Fruit fly (Drosophila melanogaster) whole organism, embryonic: Measurements from ENCODE around the gene CG15473.

Experiments
- Awh ChIP-seq: fragments of 200-800 bp; sonication (Bioruptor generic); IDR thresholded peaks from 2 replicates; pipeline ENCODE4, ENCODE4 v1.3.6; 2022; ENCODE audit warnings: missing biosample characterization, missing genetic modification characterization
- CG11093 ChIP-seq: fragments of 200-800 bp; sonication (Bioruptor generic); IDR thresholded peaks from 3 replicates; pipeline ENCODE4 v1.3.6; 2022; ENCODE audit warnings: missing biosample characterization, missing genetic modification characterization
- CG12104 ChIP-seq: fragments of 200-800 bp; sonication (Bioruptor generic); optimal IDR thresholded peaks from 3 replicates; lab custom pipeline; 2016; ENCODE audit warnings: missing biosample characterization, missing genetic modification characterization
- CG13894 ChIP-seq: fragments of 200-800 bp; sonication (Bioruptor generic); optimal IDR thresholded peaks from 3 replicates; lab custom pipeline; 2018; ENCODE audit warnings: missing biosample characterization, mild to moderate bottlenecking, missing genetic modification characterization, moderate library complexity
- CG15479 ChIP-seq: fragments of 200-800 bp; sonication (Bioruptor generic); optimal IDR thresholded peaks from 3 replicates; lab custom pipeline; 2019; ENCODE audit warnings: missing biosample characterization, mild to moderate bottlenecking, missing genetic modification characterization, moderate library complexity
- CG15696 ChIP-seq: fragments of 200-800 bp; sonication (Bioruptor generic); optimal IDR thresholded peaks from 2 replicates; lab custom pipeline; 2019; ENCODE audit warnings: missing biosample characterization, mild to moderate bottlenecking, missing genetic modification characterization, moderate library complexity
- CG16779 ChIP-seq: fragments of 200-800 bp; sonication (Bioruptor generic); IDR thresholded peaks from 2 replicates; pipeline ENCODE4 v1.3.6; 2022; ENCODE audit warnings: missing biosample characterization, missing genetic modification characterization
- CG2129 ChIP-seq: fragments of 200-800 bp; sonication (Bioruptor generic); IDR thresholded peaks from 2 replicates; pipeline ENCODE4 v1.3.6; 2022; ENCODE audit warnings: missing biosample characterization, missing genetic modification characterization; ENCODE audit not compliant: partially characterized antibody
- CG33557 ChIP-seq: fragments of 200-800 bp; sonication (Bioruptor generic); optimal IDR thresholded peaks from 2 replicates; lab custom pipeline; 2019; ENCODE audit warnings: missing biosample characterization, mild to moderate bottlenecking, missing genetic modification characterization, moderate library complexity
- CG34376 ChIP-seq: fragments of 200-800 bp; sonication (Bioruptor generic); optimal IDR thresholded peaks from 2 replicates; lab custom pipeline; 2018; ENCODE audit warnings: missing biosample characterization, mild to moderate bottlenecking, missing genetic modification characterization
- CG3838 ChIP-seq: fragments of 200-800 bp; sonication (Bioruptor generic); optimal IDR thresholded peaks from 3 replicates; lab custom pipeline; 2016; ENCODE audit warnings: missing biosample characterization, missing genetic modification characterization
- CG42726 ChIP-seq: fragments of 200-800 bp; sonication (Bioruptor generic); IDR thresholded peaks from 2 replicates; pipeline ENCODE4 v1.3.6; 2022; ENCODE audit warnings: missing biosample characterization, missing genetic modification characterization; ENCODE audit not compliant: partially characterized antibody
- CG4730 ChIP-seq: fragments of 200-800 bp; sonication (Bioruptor generic); IDR thresholded peaks from 2 replicates; pipeline ENCODE4 v1.3.6; 2022; ENCODE audit warnings: missing biosample characterization, missing genetic modification characterization
- CG6175 ChIP-seq: fragments of 200-800 bp; sonication (Bioruptor generic); IDR thresholded peaks from 3 replicates; pipeline ENCODE4 v1.3.6; 2022; ENCODE audit warnings: missing biosample characterization, missing genetic modification characterization
- CG7271 ChIP-seq: fragments of 200-800 bp; sonication (Bioruptor generic); optimal IDR thresholded peaks from 2 replicates; lab custom pipeline; 2018; ENCODE audit warnings: missing biosample characterization, mild to moderate bottlenecking, missing genetic modification characterization, moderate library complexity
- CG7987 ChIP-seq: fragments of 200-800 bp; sonication (Bioruptor generic); optimal IDR thresholded peaks from 2 replicates; lab custom pipeline; 2018; ENCODE audit warnings: missing biosample characterization, mild to moderate bottlenecking, missing genetic modification characterization, moderate library complexity
- CG8290 ChIP-seq, 3 experiments: fragments of 200-800 bp; sonication (Bioruptor generic); optimal IDR thresholded peaks; 2 replicates each; lab custom pipeline; 2016 to 2019; ENCODE audit warnings: missing biosample characterization in 3 of 3, missing genetic modification characterization in 3 of 3, mild to moderate bottlenecking in 2 of 3, moderate library complexity in 1 of 3
- CG9876 ChIP-seq: fragments of 200-800 bp; sonication (Bioruptor generic); optimal IDR thresholded peaks from 2 replicates; lab custom pipeline; 2016; ENCODE audit warnings: missing biosample characterization, missing genetic modification characterization
- Doc2 ChIP-seq: fragments of 200-800 bp; sonication (Bioruptor generic); IDR thresholded peaks from 2 replicates; pipeline ENCODE4 v1.3.6; 2022; ENCODE audit warnings: missing biosample characterization, missing genetic modification characterization
- HLHmδ ChIP-seq: fragments of 200-800 bp; sonication (Bioruptor generic); optimal IDR thresholded peaks from 2 replicates; lab custom pipeline; 2018; ENCODE audit warnings: missing biosample characterization, mild to moderate bottlenecking, missing genetic modification characterization, moderate library complexity
- Lim3 ChIP-seq: fragments of 200-800 bp; sonication (Bioruptor generic); IDR thresholded peaks from 2 replicates; pipeline ENCODE4 v1.3.6; 2022; ENCODE audit warnings: missing biosample characterization, missing genetic modification characterization
- Med ChIP-seq: fragments of 200-800 bp; sonication (Bioruptor generic); peaks from one replicate; lab custom pipeline; 2016; ENCODE audit warnings: missing biosample characterization, missing genetic modification characterization, mild to moderate bottlenecking, inconsistent platforms, moderate library complexity
- NC2α ChIP-seq: fragments of 200-800 bp; sonication (Bioruptor generic); optimal IDR thresholded peaks from 2 replicates; lab custom pipeline; 2016; ENCODE audit warnings: missing biosample characterization, missing genetic modification characterization
- Nf-YA ChIP-seq: fragments of 200-800 bp; sonication (Bioruptor generic); IDR thresholded peaks from 2 replicates; pipeline ENCODE4 v1.3.6; 2022; ENCODE audit warnings: missing biosample characterization, missing genetic modification characterization
- Nf-YB ChIP-seq: fragments of 200-800 bp; sonication (Bioruptor generic); optimal IDR thresholded peaks from 3 replicates; lab custom pipeline; 2019; ENCODE audit warnings: missing biosample characterization, mild to moderate bottlenecking, missing genetic modification characterization, moderate library complexity
- Poxn ChIP-seq: fragments of 200-800 bp; sonication (Bioruptor generic); IDR thresholded peaks from 2 replicates; pipeline ENCODE4 v1.3.6; 2022; ENCODE audit warnings: missing biosample characterization, missing genetic modification characterization
- Xrp1 ChIP-seq: fragments of 200-800 bp; sonication (Bioruptor generic); IDR thresholded peaks from 2 replicates; pipeline ENCODE4 v1.3.6; 2022; ENCODE audit warnings: missing biosample characterization, missing genetic modification characterization
- abd-A ChIP-seq: fragments of 200-800 bp; sonication (Bioruptor generic); optimal IDR thresholded peaks from 3 replicates; lab custom pipeline; 2019; ENCODE audit warnings: missing biosample characterization, mild to moderate bottlenecking, missing genetic modification characterization, moderate library complexity
- ci ChIP-seq: fragments of 200-800 bp; sonication (Bioruptor generic); IDR thresholded peaks from 3 replicates; pipeline ENCODE4 v1.3.6; 2022; ENCODE audit warnings: missing biosample characterization, missing genetic modification characterization
- crol ChIP-seq: fragments of 200-800 bp; sonication (Bioruptor generic); IDR thresholded peaks from 2 replicates; pipeline ENCODE4 v1.3.6; 2022; ENCODE audit warnings: missing biosample characterization, missing genetic modification characterization
- cwo ChIP-seq: fragments of 200-800 bp; sonication (Bioruptor generic); optimal IDR thresholded peaks from 3 replicates; lab custom pipeline; 2017; ENCODE audit warnings: missing biosample characterization, missing genetic modification characterization, mild to moderate bottlenecking, moderate library complexity, missing genetic modification reagents
- dati ChIP-seq: fragments of 200-800 bp; sonication (Bioruptor generic); IDR thresholded peaks from 2 replicates; pipeline ENCODE4 v1.3.6; 2022; ENCODE audit warnings: missing biosample characterization, missing genetic modification characterization
- disco-r ChIP-seq: fragments of 200-800 bp; sonication (Bioruptor generic); optimal IDR thresholded peaks from 2 replicates; lab custom pipeline; 2016; ENCODE audit warnings: missing biosample characterization, missing genetic modification characterization
- fd102C ChIP-seq: fragments of 200-800 bp; sonication (Bioruptor generic); optimal IDR thresholded peaks from 2 replicates; lab custom pipeline; 2018; ENCODE audit warnings: missing biosample characterization, mild to moderate bottlenecking, missing genetic modification characterization, moderate library complexity
- lola ChIP-seq, 3 experiments: fragments of >200 bp in 2 of 3; fragments of 200-800 bp in 1 of 3; sonication (Bioruptor generic) in 1 of 3; optimal IDR thresholded peaks; 2 replicates each; lab custom pipeline; 2017 to 2019; ENCODE audit warnings: missing biosample characterization in 3 of 3, missing genetic modification characterization in 3 of 3, mild to moderate bottlenecking in 1 of 3, moderate library complexity in 1 of 3
- lov ChIP-seq, 2 experiments: fragments of 200-800 bp in 1 of 2; fragments of >200 bp in 1 of 2; sonication (Bioruptor generic) in 1 of 2; IDR thresholded peaks in 1 of 2; optimal IDR thresholded peaks in 1 of 2; 2 replicates in 1 of 2; 3 replicates in 1 of 2; pipeline versions ENCODE4 v1.3.6 to Lab custom; 2017 to 2022; ENCODE audit warnings: missing biosample characterization in 1 of 2, missing genetic modification characterization in 1 of 2
- luna ChIP-seq: fragments of 200-800 bp; sonication (Bioruptor generic); optimal IDR thresholded peaks from 2 replicates; lab custom pipeline; 2016; ENCODE audit warnings: missing biosample characterization, missing genetic modification characterization
- nau ChIP-seq: fragments of 200-800 bp; sonication (Bioruptor generic); optimal IDR thresholded peaks from 3 replicates; lab custom pipeline; 2017; ENCODE audit warnings: missing biosample characterization, mild to moderate bottlenecking, missing genetic modification characterization, missing genetic modification reagents
- nerfin-1 ChIP-seq: fragments of 200-800 bp; sonication (Bioruptor generic); optimal IDR thresholded peaks from 3 replicates; lab custom pipeline; 2019; ENCODE audit warnings: missing biosample characterization, mild to moderate bottlenecking, missing genetic modification characterization, moderate library complexity
- nom ChIP-seq: fragments of 200-800 bp; sonication (Bioruptor generic); optimal IDR thresholded peaks from 2 replicates; lab custom pipeline; 2017; ENCODE audit warnings: missing biosample characterization, missing genetic modification characterization, mild to moderate bottlenecking, moderate library complexity, missing genetic modification reagents
- p53 ChIP-seq: fragments of 200-800 bp; sonication (Bioruptor generic); optimal IDR thresholded peaks from 2 replicates; lab custom pipeline; 2016; ENCODE audit warnings: missing biosample characterization, missing genetic modification characterization
- phol ChIP-seq: fragments of 200-800 bp; sonication (Bioruptor generic); optimal IDR thresholded peaks from 3 replicates; lab custom pipeline; 2018; ENCODE audit warnings: missing biosample characterization, mild to moderate bottlenecking, missing genetic modification characterization, moderate library complexity
- pros ChIP-seq: fragments of 200-800 bp; sonication (Bioruptor generic); optimal IDR thresholded peaks from 3 replicates; lab custom pipeline; 2019; ENCODE audit warnings: missing biosample characterization, mild to moderate bottlenecking, missing genetic modification characterization, moderate library complexity
- pzg ChIP-seq: fragments of 200-800 bp; sonication (Bioruptor generic); optimal IDR thresholded peaks from 3 replicates; lab custom pipeline; 2018; ENCODE audit warnings: missing biosample characterization, mild to moderate bottlenecking, missing genetic modification characterization, moderate library complexity
- sd ChIP-seq: fragments of 200-800 bp; sonication (Bioruptor generic); optimal IDR thresholded peaks from 3 replicates; lab custom pipeline; 2018; ENCODE audit warnings: missing biosample characterization, mild to moderate bottlenecking, missing genetic modification characterization, moderate library complexity
- sens ChIP-seq: fragments of 200-800 bp; sonication (Bioruptor generic); peaks from one replicate; lab custom pipeline; 2016; ENCODE audit warnings: missing biosample characterization, missing genetic modification characterization
- sr ChIP-seq: fragments of 200-800 bp; sonication (Bioruptor generic); IDR thresholded peaks from 3 replicates; pipeline ENCODE4 v1.3.6; 2022; ENCODE audit warnings: missing biosample characterization, missing genetic modification characterization
- stwl ChIP-seq: fragments of 200-800 bp; sonication (Bioruptor generic); optimal IDR thresholded peaks from 3 replicates; lab custom pipeline; 2018; ENCODE audit warnings: missing biosample characterization, mild to moderate bottlenecking, missing genetic modification characterization, moderate library complexity

CG15473 gene

dm6 chrX:4677427-4677826, 23.1 kb upstream of the CG15473 start:
- TF ChIP-seq CG3838 (no peak), ci (GFP tag; lab: Robert Waterston, UW) (0 out of 3 replicates have a peak, but pooled peaks have one; percentile 10), CG34376 (GFP tag; lab: Kevin White, UChicago) (no peak), pros (GFP tag; lab: Kevin White, UChicago) (peak; percentile 19), nom (GFP tag; lab: Kevin White, UChicago) (peak; percentile 25), nerfin-1 (tag; lab: Kevin White, UChicago) (no peak), Med (GFP tag; lab: Kevin White, UChicago) (peak; percentile 16), CG15696 (tag; lab: Kevin White, UChicago) (peak; percentile 40), CG15479 (GFP tag; lab: Kevin White, UChicago) (peak; percentile 26), lov (optimal IDR thresholded peaks at IDR 0.05; lab: Kevin White, UChicago) (no peak), lov (GFP tag; IDR thresholded peaks at IDR 0.05; lab: Robert Waterston, UW) (no peak), CG2129 (no peak), CG42726 (GFP tag; lab: Robert Waterston, UW) (no peak), disco-r (GFP tag; lab: Kevin White, UChicago) (no peak), phol (no peak), CG33557 (peak; percentile 44), nau (no peak), dati (GFP tag; lab: Robert Waterston, UW) (no peak), Poxn (GFP tag; lab: Robert Waterston, UW) (no peak), HLHmδ (GFP tag; lab: Kevin White, UChicago) (peak; percentile 26), Xrp1 (GFP tag; lab: Robert Waterston, UW) (0 out of 2 replicates have a peak, but pooled peaks have one; percentile 30), sd (peak; percentile 43), CG7271 (tag; lab: Kevin White, UChicago) (no peak), CG8290 (GFP tag; optimal IDR thresholded peaks at IDR 0.05; lab: Kevin White, UChicago) (no peak), CG8290 (tag; optimal IDR thresholded peaks at IDR 0.05; lab: Kevin White, UChicago) (peak in 1 of 2 experiments; percentile 3), CG12104 (GFP tag; lab: Kevin White, UChicago) (no peak), Lim3 (GFP tag; lab: Robert Waterston, UW) (no peak), Nf-YA (GFP tag; lab: Robert Waterston, UW) (no peak)

- peak; percentile 15 for TF ChIP-seq Med (GFP tag; lab: Kevin White, UChicago)
- TF ChIP-seq crol (GFP tag; lab: Robert Waterston, UW) = 0 out of 2 replicates have a peak, but pooled peaks have one; percentile 7
- no peak for TF ChIP-seq CG9876 (GFP tag; lab: Kevin White, UChicago)
- TF ChIP-seq sr = no peak
- no peak for TF ChIP-seq fd102C
These were observed 20.8 kb upstream of the CG15473 start for dm6 chrX:4675054-4675453.

dm6 chrX:4671194-4671626, 16.9 kb upstream of the CG15473 start:
- TF ChIP-seq nom (GFP tag; lab: Kevin White, UChicago) (peak; percentile 61), abd-A (tag; lab: Kevin White, UChicago) (peak; percentile 98), CG13894 (tag; lab: Kevin White, UChicago) (peak; percentile 34), sens (GFP tag; lab: Kevin White, UChicago) (no peak), lola (GFP tag; optimal IDR thresholded peaks at IDR 0.05; lab: Kevin White, UChicago) (no peak), stwl (tag; lab: Kevin White, UChicago) (no peak), Nf-YB (GFP tag; lab: Kevin White, UChicago) (peak; percentile 60), p53 (GFP tag; lab: Kevin White, UChicago) (no peak), Awh (GFP tag; lab: Robert Waterston, UW) (peak; percentile 65), CG16779 (no peak), CG6175 (GFP tag; lab: Robert Waterston, UW) (0 out of 3 replicates have a peak, but pooled peaks have one; percentile 17), Doc2 (GFP tag; lab: Robert Waterston, UW) (no peak), luna (GFP tag; lab: Kevin White, UChicago) (no peak), CG11093 (no peak), CG7987 (GFP tag; lab: Kevin White, UChicago) (no peak), CG4730 (GFP tag; lab: Robert Waterston, UW) (no peak), cwo (GFP tag; lab: Kevin White, UChicago) (peak; percentile 26), pzg (GFP tag; lab: Kevin White, UChicago) (no peak), NC2α (no peak)
